Fruit fly (Drosophila melanogaster) whole organism: Measurements from ENCODE around the gene CG42340.

Experiments used
- CG8478 ChIP-seq: fragments of >200 bp; optimal IDR thresholded peaks from 2 replicates; lab custom pipeline; 2018; ENCODE audit warnings: inconsistent platforms
- Dll ChIP-seq: fragments of >200 bp; optimal IDR thresholded peaks from 2 replicates; lab custom pipeline; 2017
- EcR ChIP-seq, 2 experiments: fragments of >200 bp; optimal IDR thresholded peaks; 2 replicates each; lab custom pipeline; 2017; ENCODE audit warnings: missing biosample characterization in 2 of 2, missing genetic modification characterization in 2 of 2, missing genetic modification reagents in 2 of 2
- pan ChIP-seq: fragments of >200 bp; optimal IDR thresholded peaks from 2 replicates; lab custom pipeline; 2017
- psq ChIP-seq: fragments of >200 bp; optimal IDR thresholded peaks from 2 replicates; lab custom pipeline; 2017

dm6 chrX:6573799-6574198 lies 49.7 kb upstream of the CG42340 start:
- TF ChIP-seq CG8478 (lab: Kevin White, UChicago) (no peak), EcR (GFP tag; optimal IDR thresholded peaks at IDR 0.05; lab: Kevin White, UChicago) (no peak), pan (lab: Kevin White, UChicago) (no peak), Dll (lab: Kevin White, UChicago) (no peak), psq (lab: Kevin White, UChicago) (no peak)
